Fruit fly (Drosophila melanogaster) S2 (cell line): ENCODE results near the gene Ist1.

Source experiments
- CG8478 ChIP-seq: fragments of >200 bp; optimal IDR thresholded peaks from 2 replicates; lab custom pipeline; 2018
- CTCF ChIP-seq, 2 experiments: fragments of >200 bp; optimal IDR thresholded peaks; 2 replicates each; lab custom pipeline; 2018

DNA sequence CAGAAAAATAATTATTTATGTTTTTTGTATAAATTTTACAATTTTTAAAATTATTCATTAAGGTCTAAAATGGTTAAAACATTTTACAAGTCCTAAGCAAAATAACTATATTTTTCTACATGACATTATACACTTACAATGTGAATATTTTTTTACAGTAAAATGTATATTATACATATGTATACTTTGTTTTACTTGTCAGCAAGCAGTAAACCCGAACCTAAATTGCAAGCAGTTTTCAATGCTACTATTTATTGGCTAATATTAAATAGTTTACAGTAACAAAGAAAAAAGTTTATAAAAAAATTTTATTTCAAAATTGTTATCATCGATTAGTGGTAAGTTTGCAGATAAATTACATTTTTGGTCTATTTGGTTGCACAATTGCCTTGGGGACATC is 7.5 kb upstream of the Ist1 start:
- TF ChIP-seq CG8478: no peak
- TF ChIP-seq CTCF (optimal IDR thresholded peaks at IDR 0.05; lab: Kevin White, UChicago): peak in 1 of 2 experiments; percentile 35
